Worm (Caenorhabditis elegans) whole organism, L3 larva: ENCODE results near the gene T05G5.4.
A peak's percentile ranks its signal among the peaks of the same experiment; 100 is the strongest.

ENCODE experiments used
- R02D3.7 ChIP-seq: fragments of 150-350 bp; optimal IDR thresholded peaks from 2 replicates; lab custom pipeline; 2014; ENCODE audit warnings: missing biosample characterization, missing genetic modification characterization
- ZK546.5 ChIP-seq: sonication (generic microtip); optimal IDR thresholded peaks from 2 replicates; lab custom pipeline; 2017; ENCODE audit warnings: missing biosample characterization, missing genetic modification characterization
- aly-2 ChIP-seq: fragments of 150-350 bp; optimal IDR thresholded peaks from 2 replicates; lab custom pipeline; 2014; ENCODE audit warnings: missing biosample characterization, missing genetic modification characterization
- ama-1 ChIP-seq: fragments of 150-350 bp; optimal IDR thresholded peaks from 2 replicates; lab custom pipeline; 2018
- ceh-16 ChIP-seq: sonication (generic microtip); optimal IDR thresholded peaks from 2 replicates; lab custom pipeline; 2017; ENCODE audit warnings: missing biosample characterization, missing genetic modification characterization
- ceh-9 ChIP-seq: sonication (generic microtip); optimal IDR thresholded peaks from 2 replicates; lab custom pipeline; 2018; ENCODE audit warnings: missing biosample characterization, missing genetic modification characterization
- daf-12 ChIP-seq: fragments of 150-350 bp; optimal IDR thresholded peaks from 2 replicates; lab custom pipeline; 2014; ENCODE audit warnings: missing biosample characterization, missing genetic modification reagents, missing genetic modification characterization
- egl-27 ChIP-seq: sonication (generic microtip); optimal IDR thresholded peaks from 4 replicates; lab custom pipeline; 2017; ENCODE audit warnings: missing biosample characterization, missing genetic modification reagents, missing genetic modification characterization
- egl-5 ChIP-seq: fragments of 150-350 bp; optimal IDR thresholded peaks from 2 replicates; lab custom pipeline; 2017; ENCODE audit warnings: missing biosample characterization, missing genetic modification reagents, missing genetic modification characterization, inconsistent platforms
- elt-1 ChIP-seq: fragments of 150-350 bp; optimal IDR thresholded peaks from 2 replicates; lab custom pipeline; 2014; ENCODE audit warnings: missing biosample characterization, missing genetic modification characterization
- elt-2 ChIP-seq: sonication (generic microtip); optimal IDR thresholded peaks from 2 replicates; lab custom pipeline; 2016; ENCODE audit warnings: missing genetic modification reagents, mild to moderate bottlenecking, missing genetic modification characterization, missing compliant biosample characterization
- eor-1 ChIP-seq, 2 experiments: fragments of 150-350 bp; optimal IDR thresholded peaks; 2 replicates each; lab custom pipeline; 2014 to 2018; ENCODE audit warnings: missing biosample characterization in 2 of 2, missing genetic modification characterization in 2 of 2
- fkh-10 ChIP-seq: sonication (generic microtip); optimal IDR thresholded peaks from 2 replicates; lab custom pipeline; 2017; ENCODE audit warnings: missing biosample characterization, missing genetic modification reagents, missing genetic modification characterization
- fkh-2 ChIP-seq: fragments of 150-350 bp; optimal IDR thresholded peaks from 2 replicates; lab custom pipeline; 2014; ENCODE audit warnings: missing biosample characterization, missing genetic modification reagents, missing genetic modification characterization
- hmg-11 ChIP-seq: sonication (generic microtip); optimal IDR thresholded peaks from 2 replicates; lab custom pipeline; 2016; ENCODE audit warnings: missing genetic modification characterization, missing compliant biosample characterization
- lin-15B ChIP-seq: fragments of 150-350 bp; optimal IDR thresholded peaks from 2 replicates; lab custom pipeline; 2014; ENCODE audit warnings: missing biosample characterization, missing genetic modification characterization
- lin-39 ChIP-seq: fragments of 150-350 bp; optimal IDR thresholded peaks from 2 replicates; lab custom pipeline; 2018; ENCODE audit warnings: missing biosample characterization, missing genetic modification reagents, missing genetic modification characterization
- mdl-1 ChIP-seq: fragments of 150-350 bp; optimal IDR thresholded peaks from 2 replicates; lab custom pipeline; 2014; ENCODE audit warnings: missing biosample characterization, missing genetic modification characterization
- mml-1 ChIP-seq: fragments of 150-350 bp; sonication (generic microtip); optimal IDR thresholded peaks from 3 replicates; lab custom pipeline; 2014; ENCODE audit warnings: missing biosample characterization, missing genetic modification characterization
- nfya-1 ChIP-seq: sonication (generic microtip); optimal IDR thresholded peaks from 2 replicates; lab custom pipeline; 2017; ENCODE audit warnings: missing genetic modification characterization, mild to moderate bottlenecking, missing compliant biosample characterization, antibody characterized with exemption, moderate library complexity; ENCODE audit not compliant: insufficient read depth
- nhr-11 ChIP-seq: fragments of 150-350 bp; optimal IDR thresholded peaks from 2 replicates; lab custom pipeline; 2014; ENCODE audit warnings: missing biosample characterization, missing genetic modification characterization
- nhr-12 ChIP-seq: fragments of 150-350 bp; optimal IDR thresholded peaks from 2 replicates; lab custom pipeline; 2014; ENCODE audit warnings: missing biosample characterization, missing genetic modification characterization
- nhr-23 ChIP-seq: fragments of 150-350 bp; optimal IDR thresholded peaks from 2 replicates; lab custom pipeline; 2014; ENCODE audit warnings: missing biosample characterization, missing genetic modification reagents, missing genetic modification characterization
- nhr-237 ChIP-seq: fragments of 150-350 bp; optimal IDR thresholded peaks from 2 replicates; lab custom pipeline; 2014; ENCODE audit warnings: missing biosample characterization, missing genetic modification characterization
- nhr-25 ChIP-seq: sonication (generic microtip); optimal IDR thresholded peaks from 2 replicates; lab custom pipeline; 2017; ENCODE audit warnings: missing biosample characterization, missing genetic modification characterization
- nhr-43 ChIP-seq: sonication (generic microtip); optimal IDR thresholded peaks from 2 replicates; lab custom pipeline; 2016; ENCODE audit warnings: mild to moderate bottlenecking, missing genetic modification characterization, missing compliant biosample characterization; ENCODE audit not compliant: poor library complexity, severe bottlenecking
- nhr-76 ChIP-seq: fragments of 150-350 bp; sonication (generic microtip); optimal IDR thresholded peaks from 5 replicates; lab custom pipeline; 2014; ENCODE audit warnings: missing biosample characterization, missing genetic modification characterization
- nhr-77 ChIP-seq: fragments of 150-350 bp; optimal IDR thresholded peaks from 2 replicates; lab custom pipeline; 2014; ENCODE audit warnings: missing biosample characterization, missing genetic modification characterization
- pha-4 ChIP-seq: fragments of 150-350 bp; optimal IDR thresholded peaks from 2 replicates; lab custom pipeline; 2014; ENCODE audit warnings: missing biosample characterization, missing genetic modification reagents, missing genetic modification characterization
- pqm-1 ChIP-seq: fragments of 150-350 bp; optimal IDR thresholded peaks from 2 replicates; lab custom pipeline; 2017; ENCODE audit warnings: missing biosample characterization, missing genetic modification characterization, inconsistent platforms
- sea-2 ChIP-seq: fragments of 150-350 bp; sonication (generic microtip); optimal IDR thresholded peaks from 4 replicates; lab custom pipeline; 2014; ENCODE audit warnings: missing biosample characterization, missing genetic modification reagents, missing genetic modification characterization
- skn-1 ChIP-seq: fragments of 150-350 bp; optimal IDR thresholded peaks from 2 replicates; lab custom pipeline; 2014; ENCODE audit warnings: missing biosample characterization, missing genetic modification characterization
- snpc-4 ChIP-seq: fragments of 150-350 bp; optimal IDR thresholded peaks from 2 replicates; lab custom pipeline; 2014; ENCODE audit warnings: missing biosample characterization, missing genetic modification characterization
- tbx-2 ChIP-seq: sonication (generic microtip); optimal IDR thresholded peaks from 2 replicates; lab custom pipeline; 2016; ENCODE audit warnings: mild to moderate bottlenecking, missing genetic modification characterization, missing compliant biosample characterization
- unc-39 ChIP-seq: sonication (generic microtip); optimal IDR thresholded peaks from 4 replicates; lab custom pipeline; 2017; ENCODE audit warnings: missing biosample characterization, missing genetic modification characterization
- zag-1 ChIP-seq: fragments of 150-350 bp; optimal IDR thresholded peaks from 2 replicates; lab custom pipeline; 2014; ENCODE audit warnings: missing biosample characterization, missing genetic modification characterization
- ztf-4 ChIP-seq: fragments of 150-350 bp; optimal IDR thresholded peaks from 2 replicates; lab custom pipeline; 2014; ENCODE audit warnings: missing biosample characterization, missing genetic modification characterization

T05G5.4 gene

ce11 chrIII:9768023-9768422 lies 19.3 kb downstream of the T05G5.4 start:
- TF ChIP-seq snpc-4 (tag; lab: Kevin White, UChicago) (no peak), fkh-2 (tag; lab: Kevin White, UChicago) (no peak), elt-1 (tag; lab: Kevin White, UChicago) (no peak)
- TF ChIP-seq, all 47 proteins: peak for 0

ce11 chrIII:9770590-9770989 lies 21.9 kb downstream of the T05G5.4 start:
- TF ChIP-seq zag-1 (tag; lab: Kevin White, UChicago) = no peak

DNA sequence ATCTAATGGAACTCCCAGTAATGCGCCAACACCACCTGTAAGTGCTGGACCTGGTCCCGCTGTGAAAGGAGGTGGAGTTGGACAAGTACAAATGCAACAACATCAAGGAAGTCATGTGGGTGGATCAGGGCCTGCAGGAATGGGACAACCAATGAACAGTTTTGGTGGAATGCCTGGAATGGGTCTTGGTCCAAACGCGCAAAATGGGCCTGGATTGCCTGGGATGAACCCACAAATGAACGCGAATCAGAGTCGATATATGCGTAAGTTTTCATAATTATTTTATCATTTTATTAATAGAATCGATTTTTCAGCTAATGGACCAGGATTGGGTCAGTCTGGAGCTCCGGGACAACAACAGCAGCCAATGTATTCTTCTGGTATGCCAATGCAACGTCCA lies 23.7 kb downstream of the T05G5.4 start:
- TF ChIP-seq tbx-2 (tag; lab: Kevin White, UChicago) = no peak

DNA sequence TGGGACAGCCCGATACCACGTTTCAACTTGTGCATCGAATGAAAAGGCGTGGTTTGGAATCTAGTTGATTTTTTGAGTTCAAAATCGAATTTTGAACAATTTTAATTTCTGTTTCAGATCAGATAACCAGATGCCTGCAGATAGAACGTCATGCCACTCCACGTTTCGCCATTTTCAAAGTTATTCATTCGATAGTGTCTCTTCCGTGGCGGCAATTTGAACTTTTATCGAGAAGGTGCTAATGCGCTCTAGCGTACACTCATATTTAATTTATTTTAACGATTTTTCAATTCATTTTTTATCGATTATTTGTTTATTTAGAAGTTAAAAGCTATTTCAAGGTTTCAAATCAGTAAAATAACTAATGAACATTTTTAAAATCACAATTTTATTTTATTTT lies 27.2 kb downstream of the T05G5.4 start:
- peak; percentile 18 for TF ChIP-seq lin-15B (tag; lab: Kevin White, UChicago)
- no peak for TF ChIP-seq snpc-4 (tag; lab: Kevin White, UChicago)

DNA sequence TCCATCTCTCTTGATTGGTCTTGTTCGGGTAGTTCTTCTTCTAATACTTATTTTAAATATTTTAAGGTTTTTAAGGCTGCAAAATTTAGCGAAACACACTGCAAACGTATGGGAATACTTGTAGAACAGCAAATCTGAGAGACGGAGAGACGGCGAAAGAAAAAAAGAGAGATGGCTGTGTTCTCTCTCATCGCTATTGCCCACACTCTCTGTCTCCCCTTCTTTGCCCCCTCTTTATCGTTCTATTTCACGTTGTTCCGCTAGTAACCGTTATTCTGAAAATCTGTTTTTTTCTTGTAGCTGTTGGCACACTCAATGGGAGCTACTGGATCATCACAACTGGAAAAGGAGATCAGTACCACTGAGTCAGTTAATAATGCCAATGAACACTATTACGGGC lies 27.6 kb downstream of the T05G5.4 start, which contains the start of gene usp-46:
Gene usp-46 (plus strand): TSS at position 301 of the 400 bp plus-strand sequence.
- TF ChIP-seq lin-39 (peak; percentile 10), nfya-1 (tag; lab: Kevin White, UChicago) (peak; percentile 29), elt-2 (tag; lab: Kevin White, UChicago) (peak; percentile 20), egl-27 (tag; lab: Kevin White, UChicago) (no peak), hmg-11 (tag; lab: Kevin White, UChicago) (peak; percentile 43)
- TF ChIP-seq, all 47 proteins: peak for 4

DNA sequence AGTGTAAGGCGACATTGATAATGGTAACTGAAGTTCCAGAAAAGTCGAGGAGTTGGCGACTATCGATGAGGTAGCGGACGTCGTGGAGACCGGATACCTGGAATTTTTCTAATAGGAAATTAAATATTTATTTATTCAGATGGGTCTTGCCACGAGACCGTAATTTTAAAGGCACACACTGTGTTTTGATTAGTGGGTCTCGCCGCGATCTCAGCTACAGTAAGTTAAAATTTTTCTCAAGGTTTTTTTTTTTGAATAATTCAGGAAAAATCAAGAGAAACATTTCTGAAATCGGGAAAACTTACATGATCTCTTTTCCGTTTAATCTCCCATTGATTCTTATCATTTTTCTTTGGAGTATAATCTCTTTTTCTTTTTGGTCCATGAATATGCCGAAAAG lies 30.3 kb downstream of the T05G5.4 start:
- no peak for TF ChIP-seq nhr-237 (tag; lab: Kevin White, UChicago)
- TF ChIP-seq nfya-1 (tag; lab: Kevin White, UChicago) = no peak
- TF ChIP-seq nhr-43 (tag; lab: Kevin White, UChicago) = no peak
- no peak for TF ChIP-seq nhr-25 (tag; lab: Kevin White, UChicago)
- TF ChIP-seq skn-1 = no peak
- TF ChIP-seq nhr-11 = no peak
- TF ChIP-seq lin-39 = no peak
- TF ChIP-seq egl-5 (tag; lab: Kevin White, UChicago) = no peak
- no peak for TF ChIP-seq ZK546.5 (tag; lab: Kevin White, UChicago)
- no peak for TF ChIP-seq nhr-23 (tag; lab: Kevin White, UChicago)
- no peak for TF ChIP-seq nhr-77 (tag; lab: Kevin White, UChicago)
- TF ChIP-seq ceh-9 (tag; lab: Kevin White, UChicago) = no peak
- no peak for TF ChIP-seq mdl-1 (tag; lab: Kevin White, UChicago)
- no peak for TF ChIP-seq egl-27 (tag; lab: Kevin White, UChicago)
- TF ChIP-seq ceh-16 (tag; lab: Kevin White, UChicago) = no peak
- no peak for TF ChIP-seq pha-4 (tag; lab: Kevin White, UChicago)
- no peak for TF ChIP-seq unc-39 (tag; lab: Kevin White, UChicago)
- TF ChIP-seq lin-15B (tag; lab: Kevin White, UChicago) = no peak
- no peak for TF ChIP-seq fkh-10 (GFP tag; lab: Kevin White, UChicago)

DNA sequence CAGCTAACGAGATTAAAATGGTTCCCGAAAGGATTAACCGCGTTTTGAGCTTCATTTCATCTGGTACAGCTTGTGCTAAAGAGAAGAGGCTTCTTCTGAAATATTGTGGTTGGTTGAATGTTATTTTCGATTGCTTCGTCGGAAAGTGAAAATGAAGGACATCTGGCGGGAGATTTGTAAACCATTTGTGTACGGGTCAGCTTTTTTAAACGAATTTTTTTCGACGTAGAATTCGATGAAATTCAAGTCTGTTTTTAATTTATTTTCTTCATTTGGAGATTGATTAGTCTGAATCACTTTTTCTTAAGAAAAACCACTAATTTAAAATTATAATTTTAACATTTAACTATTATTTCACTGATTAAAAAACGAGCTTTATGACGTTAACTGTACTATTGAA lies 31.5 kb downstream of the T05G5.4 start, which contains the start of gene sqv-3:
Gene sqv-3 (minus strand): TSS at position 101 of the 400 bp plus-strand sequence.
- TF ChIP-seq ama-1 (lab: Kevin White, UChicago) (no peak), snpc-4 (tag; lab: Kevin White, UChicago) (no peak)
- TF ChIP-seq, all 47 proteins: peak for 0

- TF ChIP-seq aly-2 = no peak
- TF ChIP-seq mdl-1 (tag; lab: Kevin White, UChicago) = no peak
- no peak for TF ChIP-seq eor-1 (tag; optimal IDR thresholded peaks at IDR 0.05; lab: Kevin White, UChicago)
- no peak for TF ChIP-seq sea-2 (GFP tag; lab: Kevin White, UChicago)
- no peak for TF ChIP-seq nhr-12 (tag; lab: Kevin White, UChicago)
- TF ChIP-seq nhr-77 (tag; lab: Kevin White, UChicago) = peak; percentile 40
- TF ChIP-seq mml-1 (tag; lab: Kevin White, UChicago) = no peak
- TF ChIP-seq nhr-76 = no peak
- TF ChIP-seq unc-39 (tag; lab: Kevin White, UChicago) = no peak
- peak; percentile 3 for TF ChIP-seq ZK546.5 (tag; lab: Kevin White, UChicago)
- no peak for TF ChIP-seq zag-1 (tag; lab: Kevin White, UChicago)
- peak; percentile 98 for TF ChIP-seq lin-15B (tag; lab: Kevin White, UChicago)
- TF ChIP-seq pqm-1 (tag; lab: Kevin White, UChicago) = peak; percentile 94
- peak; percentile 52 for TF ChIP-seq ztf-4
- TF ChIP-seq hmg-11 (tag; lab: Kevin White, UChicago) = peak; percentile 57
- peak; percentile 70 for TF ChIP-seq snpc-4 (tag; lab: Kevin White, UChicago)
- TF ChIP-seq daf-12 (tag; lab: Kevin White, UChicago) = no peak
- TF ChIP-seq ama-1 (lab: Kevin White, UChicago) = peak; percentile 74
- TF ChIP-seq egl-5 (tag; lab: Kevin White, UChicago) = peak; percentile 46
- peak; percentile 59 for TF ChIP-seq R02D3.7 (tag; lab: Kevin White, UChicago)
Observed at ce11 chrIII:9780665-9781304, 32.1 kb downstream of the T05G5.4 start, which contains the start of gene vha-1. TSS of gene vha-1 (plus strand) at chrIII:9781254.
